Fruit fly (Drosophila melanogaster) whole organism, embryonic: ENCODE measurements around the gene CG13894.

ENCODE experiments used
- Awh ChIP-seq: fragments of 200-800 bp; sonication (Bioruptor generic); IDR thresholded peaks from 2 replicates; pipeline ENCODE4, ENCODE4 v1.3.6; 2022; ENCODE audit warnings: missing biosample characterization, missing genetic modification characterization
- CG10959 ChIP-seq: fragments of 200-800 bp; sonication (Bioruptor generic); IDR thresholded peaks from 2 replicates; pipeline ENCODE4 v1.3.6; 2022; ENCODE audit warnings: missing biosample characterization, missing genetic modification characterization
- CG12155 ChIP-seq: fragments of 200-800 bp; sonication (Bioruptor generic); optimal IDR thresholded peaks from 3 replicates; lab custom pipeline; 2016; ENCODE audit warnings: missing biosample characterization, missing genetic modification characterization
- CG12299 ChIP-seq: fragments of 200-800 bp; sonication (Bioruptor generic); optimal IDR thresholded peaks from 2 replicates; lab custom pipeline; 2018; ENCODE audit warnings: missing biosample characterization, mild to moderate bottlenecking, missing genetic modification characterization
- CG12391 ChIP-seq: fragments of 200-800 bp; sonication (Bioruptor generic); optimal IDR thresholded peaks from 3 replicates; lab custom pipeline; 2018; ENCODE audit warnings: missing biosample characterization, mild to moderate bottlenecking, missing genetic modification characterization, moderate library complexity
- CG15514 ChIP-seq: fragments of 200-800 bp; sonication (Bioruptor generic); optimal IDR thresholded peaks from 3 replicates; lab custom pipeline; 2017; ENCODE audit warnings: missing biosample characterization, missing genetic modification characterization, mild to moderate bottlenecking, moderate library complexity, missing genetic modification reagents
- CG18011 ChIP-seq: fragments of 200-800 bp; sonication (Bioruptor generic); optimal IDR thresholded peaks from 2 replicates; lab custom pipeline; 2017; ENCODE audit warnings: missing biosample characterization, missing genetic modification characterization, mild to moderate bottlenecking, moderate library complexity, missing genotype
- CG2129 ChIP-seq: fragments of 200-800 bp; sonication (Bioruptor generic); IDR thresholded peaks from 2 replicates; pipeline ENCODE4 v1.3.6; 2022; ENCODE audit warnings: missing biosample characterization, missing genetic modification characterization; ENCODE audit not compliant: partially characterized antibody
- CG31365 ChIP-seq: fragments of 200-800 bp; sonication (Bioruptor generic); optimal IDR thresholded peaks from 2 replicates; lab custom pipeline; 2018; ENCODE audit warnings: missing biosample characterization, mild to moderate bottlenecking, missing genetic modification characterization
- CG33213 ChIP-seq: fragments of 200-800 bp; sonication (Bioruptor generic); optimal IDR thresholded peaks from 3 replicates; lab custom pipeline; 2016; ENCODE audit warnings: missing biosample characterization, missing genetic modification characterization
- CG4707 ChIP-seq: fragments of 200-800 bp; sonication (Bioruptor generic); optimal IDR thresholded peaks from 2 replicates; lab custom pipeline; 2018; ENCODE audit warnings: missing biosample characterization, mild to moderate bottlenecking, missing genetic modification characterization, moderate library complexity
- CG6654 ChIP-seq: fragments of 200-800 bp; sonication (Bioruptor generic); optimal IDR thresholded peaks from 2 replicates; lab custom pipeline; 2017; ENCODE audit warnings: missing biosample characterization, mild to moderate bottlenecking, missing genetic modification characterization
- CG6689 ChIP-seq: fragments of 200-800 bp; sonication (Bioruptor generic); IDR thresholded peaks from 2 replicates; pipeline ENCODE4 v1.3.6; 2022; ENCODE audit warnings: missing biosample characterization, missing genetic modification characterization
- CG6791 ChIP-seq: fragments of 200-800 bp; sonication (Bioruptor generic); IDR thresholded peaks from 3 replicates; pipeline ENCODE4 v1.3.6; 2022; ENCODE audit warnings: missing biosample characterization, missing genetic modification characterization; ENCODE audit not compliant: partially characterized antibody
- CG7786 ChIP-seq: fragments of 200-800 bp; sonication (Bioruptor generic); optimal IDR thresholded peaks from 2 replicates; lab custom pipeline; 2016; ENCODE audit warnings: missing biosample characterization, missing genetic modification characterization
- CG8089 ChIP-seq: fragments of 200-800 bp; sonication (Bioruptor generic); optimal IDR thresholded peaks from 3 replicates; lab custom pipeline; 2016; ENCODE audit warnings: missing biosample characterization, missing genetic modification characterization
- CG8478 ChIP-seq: fragments of >200 bp; optimal IDR thresholded peaks from 2 replicates; lab custom pipeline; 2018
- E2f2 ChIP-seq: fragments of 200-800 bp; sonication (Bioruptor generic); IDR thresholded peaks from 2 replicates; pipeline ENCODE4 v1.3.6; 2022; ENCODE audit warnings: missing biosample characterization, missing genetic modification characterization
- Gug ChIP-seq: fragments of 200-800 bp; sonication (Bioruptor generic); IDR thresholded peaks from 4 replicates; pipeline ENCODE4 v1.3.6; 2022; ENCODE audit warnings: missing biosample characterization, missing genetic modification characterization
- Lhr ChIP-seq: fragments of 200-800 bp; sonication (Bioruptor generic); optimal IDR thresholded peaks from 3 replicates; lab custom pipeline; 2017; ENCODE audit warnings: mild to moderate bottlenecking, missing biosample characterization, missing genetic modification reagents, missing genetic modification characterization
- MESR4 ChIP-seq: fragments of 200-800 bp; sonication (Bioruptor generic); optimal IDR thresholded peaks from 2 replicates; lab custom pipeline; 2018; ENCODE audit warnings: missing biosample characterization, mild to moderate bottlenecking, missing genetic modification characterization, moderate library complexity
- Max ChIP-seq: fragments of 200-800 bp; sonication (Bioruptor generic); optimal IDR thresholded peaks from 2 replicates; lab custom pipeline; 2016; ENCODE audit warnings: missing biosample characterization, mild to moderate bottlenecking, missing genetic modification characterization
- Nf-YB ChIP-seq: fragments of 200-800 bp; sonication (Bioruptor generic); optimal IDR thresholded peaks from 3 replicates; lab custom pipeline; 2019; ENCODE audit warnings: missing biosample characterization, mild to moderate bottlenecking, missing genetic modification characterization, moderate library complexity
- Pdp1 ChIP-seq, 2 experiments: fragments of 200-800 bp; sonication (Bioruptor generic); optimal IDR thresholded peaks; 3 replicates each; lab custom pipeline; 2016; ENCODE audit warnings: missing biosample characterization in 2 of 2, missing genetic modification characterization in 2 of 2, mild to moderate bottlenecking in 1 of 2, moderate library complexity in 1 of 2
- Sry-δ ChIP-seq: fragments of 200-800 bp; sonication (Bioruptor generic); optimal IDR thresholded peaks from 2 replicates; lab custom pipeline; 2016; ENCODE audit warnings: missing biosample characterization, missing genetic modification characterization
- Tbp ChIP-seq: fragments of >200 bp; optimal IDR thresholded peaks from 2 replicates; lab custom pipeline; 2018; ENCODE audit warnings: missing biosample characterization, missing genetic modification characterization
- Vsx1 ChIP-seq: fragments of 200-800 bp; sonication (Bioruptor generic); optimal IDR thresholded peaks from 2 replicates; lab custom pipeline; 2017; ENCODE audit warnings: missing biosample characterization, mild to moderate bottlenecking, missing genetic modification characterization, missing genetic modification reagents
- Xbp1 ChIP-seq: fragments of 200-800 bp; sonication (Bioruptor generic); optimal IDR thresholded peaks from 3 replicates; lab custom pipeline; 2016; ENCODE audit warnings: missing biosample characterization, mild to moderate bottlenecking, missing genetic modification characterization
- abd-A ChIP-seq: fragments of 200-800 bp; sonication (Bioruptor generic); optimal IDR thresholded peaks from 3 replicates; lab custom pipeline; 2019; ENCODE audit warnings: missing biosample characterization, mild to moderate bottlenecking, missing genetic modification characterization, moderate library complexity
- ci ChIP-seq: fragments of 200-800 bp; sonication (Bioruptor generic); IDR thresholded peaks from 3 replicates; pipeline ENCODE4 v1.3.6; 2022; ENCODE audit warnings: missing biosample characterization, missing genetic modification characterization
- exex ChIP-seq: fragments of 200-800 bp; sonication (Bioruptor generic); optimal IDR thresholded peaks from 4 replicates; lab custom pipeline; 2018; ENCODE audit warnings: missing biosample characterization, mild to moderate bottlenecking, missing genetic modification characterization, moderate library complexity
- eyg ChIP-seq: fragments of 200-800 bp; sonication (Bioruptor generic); optimal IDR thresholded peaks from 3 replicates; lab custom pipeline; 2016; ENCODE audit warnings: missing biosample characterization, missing genetic modification characterization
- fd64A ChIP-seq: fragments of 200-800 bp; sonication (Bioruptor generic); optimal IDR thresholded peaks from 3 replicates; lab custom pipeline; 2018; ENCODE audit warnings: missing biosample characterization, mild to moderate bottlenecking, missing genetic modification characterization
- fu2 ChIP-seq: fragments of 200-800 bp; sonication (Bioruptor generic); optimal IDR thresholded peaks from 2 replicates; lab custom pipeline; 2016; ENCODE audit warnings: missing biosample characterization, missing genetic modification characterization
- gem ChIP-seq: fragments of 200-800 bp; sonication (Bioruptor generic); optimal IDR thresholded peaks from 2 replicates; lab custom pipeline; 2019; ENCODE audit warnings: missing biosample characterization, mild to moderate bottlenecking, missing genetic modification characterization, moderate library complexity
- gfzf ChIP-seq: fragments of 200-800 bp; sonication (Bioruptor generic); optimal IDR thresholded peaks from 2 replicates; lab custom pipeline; 2016; ENCODE audit warnings: missing biosample characterization, mild to moderate bottlenecking, missing genetic modification characterization, moderate library complexity
- grn ChIP-seq: fragments of 200-800 bp; sonication (Bioruptor generic); optimal IDR thresholded peaks from 3 replicates; lab custom pipeline; 2017; ENCODE audit warnings: missing biosample characterization, missing genetic modification characterization
- jing ChIP-seq: fragments of 200-800 bp; sonication (Bioruptor generic); optimal IDR thresholded peaks from 2 replicates; lab custom pipeline; 2018; ENCODE audit warnings: missing biosample characterization, mild to moderate bottlenecking, missing genetic modification characterization
- kah ChIP-seq: fragments of 200-800 bp; sonication (Bioruptor generic); optimal IDR thresholded peaks from 2 replicates; lab custom pipeline; 2018; ENCODE audit warnings: missing biosample characterization, mild to moderate bottlenecking, missing genetic modification characterization
- ken ChIP-seq: fragments of 200-800 bp; sonication (Bioruptor generic); IDR thresholded peaks from 3 replicates; pipeline ENCODE4 v1.3.6; 2022; ENCODE audit warnings: missing biosample characterization, missing genetic modification characterization
- kni ChIP-seq: fragments of 200-800 bp; sonication (Bioruptor generic); optimal IDR thresholded peaks from 3 replicates; lab custom pipeline; 2017; ENCODE audit warnings: mild to moderate bottlenecking, missing biosample characterization, missing genetic modification reagents, missing genetic modification characterization
- mirr ChIP-seq: fragments of 200-800 bp; sonication (Bioruptor generic); optimal IDR thresholded peaks from 3 replicates; lab custom pipeline; 2018; ENCODE audit warnings: missing biosample characterization, mild to moderate bottlenecking, missing genetic modification characterization
- ranshi ChIP-seq: fragments of 200-800 bp; sonication (Bioruptor generic); IDR thresholded peaks from 2 replicates; pipeline ENCODE4 v1.3.6; 2022; ENCODE audit warnings: missing biosample characterization, missing genetic modification characterization
- run ChIP-seq: fragments of 200-800 bp; sonication (Bioruptor generic); optimal IDR thresholded peaks from 3 replicates; lab custom pipeline; 2018; ENCODE audit warnings: missing biosample characterization, mild to moderate bottlenecking, missing genetic modification characterization
- sc ChIP-seq, 3 experiments: fragments of >200 bp in 2 of 3; fragments of 200-800 bp in 1 of 3; sonication (Bioruptor generic) in 1 of 3; optimal IDR thresholded peaks; 2 replicates in 2 of 3; 3 replicates in 1 of 3; lab custom pipeline; 2017; ENCODE audit warnings: mild to moderate bottlenecking in 1 of 3, missing biosample characterization in 1 of 3, missing genetic modification characterization in 1 of 3, missing genetic modification reagents in 1 of 3
- sd ChIP-seq: fragments of 200-800 bp; sonication (Bioruptor generic); optimal IDR thresholded peaks from 3 replicates; lab custom pipeline; 2018; ENCODE audit warnings: missing biosample characterization, mild to moderate bottlenecking, missing genetic modification characterization, moderate library complexity
- sens ChIP-seq: fragments of 200-800 bp; sonication (Bioruptor generic); peaks from one replicate; lab custom pipeline; 2016; ENCODE audit warnings: missing biosample characterization, missing genetic modification characterization
- ttk ChIP-seq: fragments of 200-800 bp; sonication (Bioruptor generic); IDR thresholded peaks from 2 replicates; pipeline ENCODE4 v2.1.2; 2022; ENCODE audit warnings: missing biosample characterization, missing genetic modification characterization

Gene CG13894

dm6 chr3L:648155-649024 is 50.6 kb downstream of the CG13894 start, which contains the start of gene Gale (continued):
- peak; percentile 11 for TF ChIP-seq mirr (GFP tag; lab: Kevin White, UChicago)
- no peak for TF ChIP-seq CG4707 (GFP tag; lab: Kevin White, UChicago)
- TF ChIP-seq Max (GFP tag; lab: Kevin White, UChicago): no peak
- no peak for TF ChIP-seq ttk (GFP tag; lab: Robert Waterston, UW)
- no peak for TF ChIP-seq abd-A
- TF ChIP-seq CG33213 (GFP tag; lab: Kevin White, UChicago): no peak
- TF ChIP-seq sd (tag; lab: Kevin White, UChicago): peak; percentile 70
- 0 out of 2 replicates have a peak, but pooled peaks have one; percentile 13 for TF ChIP-seq ranshi
- no peak for TF ChIP-seq CG6654 (GFP tag; lab: Kevin White, UChicago)
- peak; percentile 88 for TF ChIP-seq E2f2
- 0 out of 4 replicates have a peak, but pooled peaks have one; percentile 4 for TF ChIP-seq Gug
- TF ChIP-seq Lhr (GFP tag; lab: Kevin White, UChicago): peak; percentile 50
- TF ChIP-seq Tbp (GFP tag; lab: Kevin White, UChicago): no peak
- no peak for TF ChIP-seq kah (GFP tag; lab: Kevin White, UChicago)
- TF ChIP-seq CG7786: no peak
- no peak for TF ChIP-seq CG6689
- TF ChIP-seq CG31365 (tag; lab: Kevin White, UChicago): no peak
- no peak for TF ChIP-seq gem
- TF ChIP-seq CG12391 (tag; lab: Kevin White, UChicago): no peak
- no peak for TF ChIP-seq CG10959 (GFP tag; lab: Robert Waterston, UW)
- TF ChIP-seq Awh: no peak
- no peak for TF ChIP-seq fd64A (GFP tag; lab: Kevin White, UChicago)
- TF ChIP-seq Xbp1 (GFP tag; lab: Kevin White, UChicago): no peak
- no peak for TF ChIP-seq CG12155 (GFP tag; lab: Kevin White, UChicago)
- TF ChIP-seq Sry-δ (GFP tag; lab: Kevin White, UChicago): peak; percentile 61

DNA sequence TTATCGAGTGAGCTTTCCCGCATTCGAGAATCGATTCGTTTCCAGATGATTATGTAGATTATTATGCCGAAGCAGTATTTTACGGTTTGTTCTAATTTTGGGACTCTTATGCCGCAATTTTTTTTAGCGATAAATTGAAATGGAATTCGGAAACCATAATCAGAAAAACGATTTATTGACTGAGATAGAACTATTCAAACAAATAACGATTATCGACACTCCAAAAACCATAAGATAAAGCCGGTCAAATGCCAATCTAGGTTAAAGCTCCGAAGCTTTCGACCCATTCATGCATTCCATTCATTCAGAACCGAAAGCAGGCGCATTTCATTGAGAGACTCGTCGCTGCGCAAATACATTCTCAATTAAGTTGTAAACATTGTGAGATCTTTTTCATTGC is 51.4 kb downstream of the CG13894 start:
- no peak for TF ChIP-seq Tbp (GFP tag; lab: Kevin White, UChicago)
- no peak for TF ChIP-seq Nf-YB (GFP tag; lab: Kevin White, UChicago)
- TF ChIP-seq sens (GFP tag; lab: Kevin White, UChicago): peak; percentile 58
- TF ChIP-seq sd (tag; lab: Kevin White, UChicago): peak; percentile 87
- peak in 1 of 2 experiments; percentile 23 for TF ChIP-seq Pdp1 (GFP tag; optimal IDR thresholded peaks at IDR 0.05; lab: Kevin White, UChicago)
- no peak for TF ChIP-seq CG18011
- TF ChIP-seq jing (GFP tag; lab: Kevin White, UChicago): no peak
- TF ChIP-seq eyg (GFP tag; lab: Kevin White, UChicago): no peak
- TF ChIP-seq grn: peak; percentile 61
- no peak for TF ChIP-seq CG15514 (GFP tag; lab: Kevin White, UChicago)
- no peak for TF ChIP-seq CG8089
- no peak for TF ChIP-seq kah (GFP tag; lab: Kevin White, UChicago)
- TF ChIP-seq CG12299 (tag; lab: Kevin White, UChicago): no peak
- TF ChIP-seq CG2129: no peak
- TF ChIP-seq gfzf (GFP tag; lab: Kevin White, UChicago): no peak
- TF ChIP-seq MESR4 (GFP tag; lab: Kevin White, UChicago): no peak
- no peak for TF ChIP-seq ken (GFP tag; lab: Robert Waterston, UW)
- TF ChIP-seq fu2 (GFP tag; lab: Kevin White, UChicago): no peak
- no peak for TF ChIP-seq CG8478 (lab: Kevin White, UChicago)
- peak; percentile 65 for TF ChIP-seq run (tag; lab: Kevin White, UChicago)
- no peak for TF ChIP-seq CG6791
- peak; percentile 67 for TF ChIP-seq exex (tag; lab: Kevin White, UChicago)
- TF ChIP-seq Vsx1 (GFP tag; lab: Kevin White, UChicago): no peak
- TF ChIP-seq ci: no peak
- TF ChIP-seq kni (GFP tag; lab: Kevin White, UChicago): no peak
- TF ChIP-seq sc (optimal IDR thresholded peaks at IDR 0.05; lab: Kevin White, UChicago): no peak
- no peak for TF ChIP-seq sc (GFP tag; optimal IDR thresholded peaks at IDR 0.05; lab: Kevin White, UChicago)
